Worm (Caenorhabditis elegans) whole organism, L1 larva: ENCODE data around the gene air-1.

Experiments
- C16A3.4 ChIP-seq: fragments of 150-350 bp; optimal IDR thresholded peaks from 2 replicates; lab custom pipeline; 2014; ENCODE audit warnings: missing biosample characterization, missing genetic modification characterization
- C34B4.2 ChIP-seq: sonication (generic microtip); optimal IDR thresholded peaks from 2 replicates; lab custom pipeline; 2017; ENCODE audit warnings: mild to moderate bottlenecking, missing genetic modification characterization, missing compliant biosample characterization
- ama-1 ChIP-seq: fragments of 150-350 bp; optimal IDR thresholded peaks from 2 replicates; lab custom pipeline; 2014
- blmp-1 ChIP-seq: fragments of 150-350 bp; optimal IDR thresholded peaks from 2 replicates; lab custom pipeline; 2014; ENCODE audit warnings: missing biosample characterization, missing genetic modification characterization
- ceh-8 ChIP-seq: fragments of 200-800 bp; sonication (Bioruptor generic); optimal IDR thresholded peaks from 2 replicates; lab custom pipeline; 2018; ENCODE audit warnings: mild to moderate bottlenecking, missing genetic modification characterization, moderate library complexity, missing compliant biosample characterization
- ceh-88 ChIP-seq: fragments of 200-800 bp; sonication (Bioruptor generic); IDR thresholded peaks from 2 replicates; pipeline ENCODE4 v1.3.6; 2022; ENCODE audit warnings: missing genetic modification characterization, missing compliant biosample characterization
- ceh-90 ChIP-seq: sonication (generic microtip); optimal IDR thresholded peaks from 2 replicates; lab custom pipeline; 2016; ENCODE audit warnings: missing genetic modification characterization, missing compliant biosample characterization
- efl-3 ChIP-seq: fragments of 200-800 bp; sonication (Bioruptor generic); optimal IDR thresholded peaks from 2 replicates; lab custom pipeline; 2018; ENCODE audit warnings: mild to moderate bottlenecking, missing genetic modification characterization, missing compliant biosample characterization
- elt-2 ChIP-seq: sonication (generic microtip); optimal IDR thresholded peaks from 2 replicates; lab custom pipeline; 2016; ENCODE audit warnings: missing genetic modification characterization, mild to moderate bottlenecking, inconsistent platforms, missing compliant biosample characterization, missing genetic modification reagents
- elt-3 ChIP-seq, 6 experiments: fragments of 150-350 bp in 1 of 6; sonication (generic microtip); optimal IDR thresholded peaks; 2 replicates each; lab custom pipeline; 2017 to 2018; ENCODE audit warnings: missing biosample characterization in 6 of 6, missing genetic modification characterization in 6 of 6, inconsistent platforms in 1 of 6
- grh-1 ChIP-seq: fragments of 200-800 bp; sonication (Bioruptor generic); IDR thresholded peaks from 2 replicates; pipeline ENCODE4 v1.3.6; 2022; ENCODE audit warnings: missing genetic modification reagents, missing genetic modification characterization, missing compliant biosample characterization
- lin-35 ChIP-seq, 2 experiments: fragments of 150-350 bp; optimal IDR thresholded peaks; 2 replicates each; lab custom pipeline; 2014; ENCODE audit warnings: missing biosample characterization in 2 of 2, missing genetic modification characterization in 2 of 2, missing genetic modification reagents in 2 of 2
- lin-39 ChIP-seq: fragments of 150-350 bp; optimal IDR thresholded peaks from 2 replicates; lab custom pipeline; 2014; ENCODE audit warnings: missing biosample characterization, missing genetic modification reagents, missing genetic modification characterization
- mef-2 ChIP-seq: fragments of 150-350 bp; optimal IDR thresholded peaks from 2 replicates; lab custom pipeline; 2014; ENCODE audit warnings: missing biosample characterization, missing genetic modification characterization
- mep-1 ChIP-seq: fragments of 150-350 bp; optimal IDR thresholded peaks from 2 replicates; lab custom pipeline; 2014; ENCODE audit warnings: missing biosample characterization, missing genetic modification characterization
- nhr-237 ChIP-seq: fragments of 150-350 bp; optimal IDR thresholded peaks from 2 replicates; lab custom pipeline; 2014; ENCODE audit warnings: missing biosample characterization, missing genetic modification characterization
- nhr-90 ChIP-seq: sonication (generic microtip); optimal IDR thresholded peaks from 2 replicates; lab custom pipeline; 2016; ENCODE audit warnings: mild to moderate bottlenecking, missing genetic modification characterization, missing compliant biosample characterization; ENCODE audit not compliant: poor library complexity
- snu-23 ChIP-seq: sonication (generic microtip); optimal IDR thresholded peaks from 2 replicates; lab custom pipeline; 2016; ENCODE audit warnings: missing genetic modification characterization, missing compliant biosample characterization
- swsn-7 ChIP-seq: sonication (generic microtip); optimal IDR thresholded peaks from 2 replicates; lab custom pipeline; 2016; ENCODE audit warnings: missing genetic modification characterization, missing compliant biosample characterization
- unc-62 ChIP-seq: fragments of 150-350 bp; optimal IDR thresholded peaks from 2 replicates; lab custom pipeline; 2014; ENCODE audit warnings: missing biosample characterization, missing genetic modification reagents, missing genetic modification characterization
- unc-86 ChIP-seq: sonication (generic microtip); optimal IDR thresholded peaks from 2 replicates; lab custom pipeline; 2016; ENCODE audit warnings: missing genetic modification characterization, missing compliant biosample characterization
- unc-98 ChIP-seq: fragments of 200-800 bp; sonication (Bioruptor generic); IDR thresholded peaks from 2 replicates; pipeline ENCODE4 v1.3.6; 2022; ENCODE audit warnings: missing genetic modification characterization, missing compliant biosample characterization
- xbp-1 ChIP-seq: sonication (generic microtip); optimal IDR thresholded peaks from 2 replicates; lab custom pipeline; 2016; ENCODE audit warnings: missing genetic modification characterization, missing compliant biosample characterization
- ztf-11 ChIP-seq, 2 experiments: sonication (generic microtip); optimal IDR thresholded peaks; 2 replicates each; lab custom pipeline; 2016 to 2017; ENCODE audit warnings: missing genetic modification characterization in 2 of 2, missing biosample characterization in 1 of 2, missing compliant biosample characterization in 1 of 2

air-1 gene

DNA sequence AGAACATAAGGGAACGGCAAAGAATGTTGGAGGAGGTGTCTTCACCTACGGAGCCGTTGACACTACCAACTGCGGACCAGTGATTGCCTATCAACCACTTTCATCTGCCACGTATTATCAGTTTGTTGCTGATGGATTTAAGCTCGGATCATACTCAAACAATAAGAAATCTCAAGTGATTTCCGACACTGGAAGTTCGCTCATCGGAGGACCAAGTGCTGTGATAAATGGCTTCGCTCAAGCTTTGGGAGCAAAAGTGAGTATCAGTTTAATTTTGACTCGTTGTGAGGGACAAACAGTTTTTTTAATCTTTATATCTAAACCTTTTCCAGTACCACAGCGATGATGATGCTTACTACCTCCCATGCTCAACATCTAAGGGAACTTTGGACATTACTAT lies 50.1 kb downstream of the air-1 start:
- TF ChIP-seq grh-1 (no peak), unc-98 (GFP tag; lab: Robert Waterston, UW) (no peak), ceh-8 (no peak), elt-3 (tag; optimal IDR thresholded peaks at IDR 0.05; lab: Kevin White, UChicago) (no peak), lin-39 (tag; lab: Kevin White, UChicago) (no peak), xbp-1 (tag; lab: Kevin White, UChicago) (no peak), C16A3.4 (tag; lab: Kevin White, UChicago) (no peak), mef-2 (no peak), efl-3 (GFP tag; lab: Kevin White, UChicago) (no peak), ztf-11 (tag; optimal IDR thresholded peaks at IDR 0.05; lab: Kevin White, UChicago) (no peak), nhr-237 (tag; lab: Kevin White, UChicago) (no peak), unc-62 (GFP tag; lab: Kevin White, UChicago) (no peak), C34B4.2 (tag; lab: Kevin White, UChicago) (no peak), swsn-7 (tag; lab: Kevin White, UChicago) (no peak), ceh-90 (no peak), blmp-1 (tag; lab: Kevin White, UChicago) (no peak), ceh-88 (no peak), ama-1 (lab: Kevin White, UChicago) (no peak), snu-23 (GFP tag; lab: Kevin White, UChicago) (no peak), mep-1 (tag; lab: Kevin White, UChicago) (no peak)

DNA sequence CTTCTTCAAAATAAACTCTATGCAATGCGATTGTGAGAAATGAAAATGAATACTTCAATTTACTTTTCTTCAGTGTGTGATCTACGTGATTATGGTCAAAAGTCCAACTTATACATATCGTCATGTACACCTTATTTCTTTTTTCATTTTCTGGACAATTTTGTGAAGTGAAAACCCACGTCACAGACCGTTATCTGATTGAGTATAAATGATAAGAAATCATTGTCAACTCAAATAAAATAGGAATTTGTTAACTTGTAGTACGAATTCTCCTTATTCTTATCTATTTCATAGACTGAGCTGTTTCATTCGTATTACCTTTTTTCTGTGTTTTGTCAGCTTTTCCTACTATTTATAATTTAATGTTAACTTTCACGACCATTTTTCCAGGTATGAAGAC lies 50.7 kb downstream of the air-1 start, which contains the start of gene asp-5:
Gene asp-5, plus strand, starts transcription at position 391 of the 400 bp plus-strand sequence.
- peak in 1 of 2 experiments; percentile 11 for TF ChIP-seq lin-35 (GFP tag; optimal IDR thresholded peaks at IDR 0.05; lab: Kevin White, UChicago)
- no peak for TF ChIP-seq nhr-90
- TF ChIP-seq elt-2 (tag; lab: Kevin White, UChicago), result peak; percentile 76
- no peak for TF ChIP-seq unc-98 (GFP tag; lab: Robert Waterston, UW)
- no peak for TF ChIP-seq unc-86
